Worm (Caenorhabditis elegans) whole organism, young adult: ENCODE results near the gene R08C7.1.
A peak's percentile ranks its signal among the peaks of the same experiment; 100 is the strongest.

ENCODE experiments used
- B0336.3 ChIP-seq: fragments of 200-800 bp; sonication (Bioruptor generic); IDR thresholded peaks from 2 replicates; pipeline ENCODE4 v1.3.6; 2022; ENCODE audit warnings: missing genetic modification characterization, missing compliant biosample characterization
- F37B4.10 ChIP-seq: fragments of 200-800 bp; sonication (Bioruptor generic); IDR thresholded peaks from 2 replicates; pipeline ENCODE4 v1.3.6; 2022; ENCODE audit warnings: missing genetic modification characterization, missing compliant biosample characterization
- F52B5.7 ChIP-seq: sonication (generic microtip); optimal IDR thresholded peaks from 2 replicates; lab custom pipeline; 2016; ENCODE audit warnings: mild to moderate bottlenecking, missing genetic modification characterization, missing compliant biosample characterization
- K11D2.4 ChIP-seq: fragments of 200-800 bp; sonication (Bioruptor generic); IDR thresholded peaks from 2 replicates; pipeline ENCODE4 v1.3.6; 2022; ENCODE audit warnings: missing genetic modification reagents, missing genetic modification characterization, missing compliant biosample characterization
- K12H6.12 ChIP-seq: fragments of 200-800 bp; sonication (Bioruptor generic); optimal IDR thresholded peaks from 2 replicates; lab custom pipeline; 2018; ENCODE audit warnings: mild to moderate bottlenecking, missing genetic modification characterization, missing compliant biosample characterization
- Y67H2A.10 ChIP-seq: fragments of 200-800 bp; sonication (Bioruptor generic); conservative IDR thresholded peaks from 2 replicates; pipeline ENCODE4 v1.3.6; 2022; ENCODE audit warnings: missing genetic modification reagents, missing genetic modification characterization, missing compliant biosample characterization
- Y79H2A.3 ChIP-seq: fragments of 200-800 bp; sonication (Bioruptor generic); conservative IDR thresholded peaks from 2 replicates; pipeline ENCODE4 v1.3.6; 2022; ENCODE audit warnings: missing genetic modification reagents, missing genetic modification characterization, missing compliant biosample characterization
- aptf-3 ChIP-seq: fragments of 200-800 bp; sonication (Bioruptor generic); IDR thresholded peaks from 2 replicates; pipeline ENCODE4 v1.3.6; 2022; ENCODE audit warnings: missing genetic modification characterization, missing compliant biosample characterization
- atf-7 ChIP-seq: sonication (generic microtip); optimal IDR thresholded peaks from 2 replicates; lab custom pipeline; 2017; ENCODE audit warnings: mild to moderate bottlenecking, missing genetic modification characterization, missing compliant biosample characterization
- athp-1 ChIP-seq: sonication (generic microtip); optimal IDR thresholded peaks from 2 replicates; lab custom pipeline; 2017; ENCODE audit warnings: mild to moderate bottlenecking, missing genetic modification characterization, missing compliant biosample characterization
- bed-1 ChIP-seq: fragments of 200-800 bp; sonication (Bioruptor generic); IDR thresholded peaks from 2 replicates; pipeline ENCODE4 v1.3.6; 2022; ENCODE audit warnings: missing genetic modification reagents, missing genetic modification characterization, missing compliant biosample characterization
- cebp-1 ChIP-seq, 2 experiments: fragments of 200-800 bp in 1 of 2; sonication (Bioruptor generic) in 1 of 2; sonication (generic microtip) in 1 of 2; IDR thresholded peaks in 1 of 2; optimal IDR thresholded peaks in 1 of 2; 2 replicates each; pipeline versions ENCODE4 v1.3.6 to Lab custom; 2017 to 2022; ENCODE audit warnings: missing compliant biosample characterization in 2 of 2, missing genetic modification characterization in 2 of 2, mild to moderate bottlenecking in 1 of 2, missing genetic modification reagents in 1 of 2, moderate library complexity in 1 of 2
- ceh-27 ChIP-seq: fragments of 200-800 bp; sonication (Bioruptor generic); optimal IDR thresholded peaks from 2 replicates; lab custom pipeline; 2018; ENCODE audit warnings: mild to moderate bottlenecking, missing genetic modification characterization, moderate library complexity, missing compliant biosample characterization
- ceh-40 ChIP-seq: fragments of 200-800 bp; sonication (Bioruptor generic); IDR thresholded peaks from 2 replicates; pipeline ENCODE4 v1.3.6; 2022; ENCODE audit warnings: missing genetic modification characterization, missing compliant biosample characterization
- chd-7 ChIP-seq: sonication (generic microtip); optimal IDR thresholded peaks from 2 replicates; lab custom pipeline; 2016; ENCODE audit warnings: mild to moderate bottlenecking, missing genetic modification characterization, moderate library complexity, missing compliant biosample characterization
- die-1 ChIP-seq: sonication (generic microtip); optimal IDR thresholded peaks from 2 replicates; lab custom pipeline; 2016; ENCODE audit warnings: missing genotype, mild to moderate bottlenecking, missing genetic modification characterization, missing compliant biosample characterization
- dox-1 ChIP-seq: fragments of 200-800 bp; sonication (Bioruptor generic); IDR thresholded peaks from 2 replicates; pipeline ENCODE4 v1.3.6; 2022; ENCODE audit warnings: missing genetic modification reagents, missing genetic modification characterization, missing compliant biosample characterization
- egrh-3 ChIP-seq: fragments of 200-800 bp; sonication (Bioruptor generic); IDR thresholded peaks from 2 replicates; pipeline ENCODE4 v1.3.6; 2022; ENCODE audit warnings: missing genetic modification reagents, missing genetic modification characterization, missing compliant biosample characterization
- ekl-4 ChIP-seq: fragments of 200-800 bp; sonication (Bioruptor generic); IDR thresholded peaks from 2 replicates; pipeline ENCODE4 v1.3.6; 2022; ENCODE audit warnings: missing genetic modification reagents, missing genetic modification characterization, missing compliant biosample characterization
- fkh-3 ChIP-seq: sonication (generic microtip); optimal IDR thresholded peaks from 2 replicates; lab custom pipeline; 2016; ENCODE audit warnings: mild to moderate bottlenecking, missing genetic modification characterization, missing compliant biosample characterization
- hlh-12 ChIP-seq: sonication (generic microtip); optimal IDR thresholded peaks from 2 replicates; lab custom pipeline; 2016; ENCODE audit warnings: missing genetic modification characterization, missing compliant biosample characterization
- lag-1 ChIP-seq: fragments of 200-800 bp; sonication (Bioruptor generic); IDR thresholded peaks from 2 replicates; pipeline ENCODE4 v1.3.6; 2022; ENCODE audit warnings: missing genetic modification reagents, missing genetic modification characterization, missing compliant biosample characterization
- let-526 ChIP-seq: fragments of 200-800 bp; sonication (Bioruptor generic); IDR thresholded peaks from 2 replicates; pipeline ENCODE4 v1.3.6; 2022; ENCODE audit warnings: missing genetic modification reagents, missing genetic modification characterization, missing compliant biosample characterization
- lin-26 ChIP-seq: fragments of 200-800 bp; sonication (Bioruptor generic); IDR thresholded peaks from 2 replicates; pipeline ENCODE4 v1.3.6; 2022; ENCODE audit warnings: missing genetic modification reagents, missing genetic modification characterization, missing compliant biosample characterization
- lir-1 ChIP-seq: fragments of 200-800 bp; sonication (Bioruptor generic); conservative IDR thresholded peaks from 2 replicates; pipeline ENCODE4 v1.3.6; 2022; ENCODE audit warnings: missing genetic modification reagents, missing genetic modification characterization, missing compliant biosample characterization
- lsl-1 ChIP-seq: fragments of 200-800 bp; sonication (Bioruptor generic); optimal IDR thresholded peaks from 2 replicates; lab custom pipeline; 2018; ENCODE audit warnings: mild to moderate bottlenecking, missing genetic modification characterization, moderate library complexity, missing compliant biosample characterization
- madf-3 ChIP-seq: fragments of 200-800 bp; sonication (Bioruptor generic); IDR thresholded peaks from 2 replicates; pipeline ENCODE4 v1.3.6; 2022; ENCODE audit warnings: missing genetic modification reagents, missing genetic modification characterization, missing compliant biosample characterization
- madf-8 ChIP-seq: fragments of 200-800 bp; sonication (Bioruptor generic); conservative IDR thresholded peaks from 2 replicates; pipeline ENCODE4 v1.3.6; 2022; ENCODE audit warnings: missing genetic modification reagents, missing genetic modification characterization, missing compliant biosample characterization
- mcd-1 ChIP-seq: fragments of 200-800 bp; sonication (Bioruptor generic); IDR thresholded peaks from 2 replicates; pipeline ENCODE4 v1.3.6; 2022; ENCODE audit warnings: missing genetic modification reagents, missing genetic modification characterization, missing compliant biosample characterization
- mel-28 ChIP-seq: sonication (generic microtip); optimal IDR thresholded peaks from 2 replicates; lab custom pipeline; 2016; ENCODE audit warnings: borderline replicate concordance, mild to moderate bottlenecking, missing genetic modification characterization, missing compliant biosample characterization
- mxl-1 ChIP-seq: sonication (generic microtip); optimal IDR thresholded peaks from 2 replicates; lab custom pipeline; 2016; ENCODE audit warnings: missing genetic modification characterization, missing compliant biosample characterization
- nfyb-1 ChIP-seq: fragments of 200-800 bp; sonication (Bioruptor generic); IDR thresholded peaks from 2 replicates; pipeline ENCODE4 v1.3.6; 2022; ENCODE audit warnings: missing genetic modification reagents, missing genetic modification characterization, missing compliant biosample characterization
- pha-4 ChIP-seq: fragments of 150-350 bp; sonication (generic microtip); optimal IDR thresholded peaks from 2 replicates; lab custom pipeline; 2014; ENCODE audit warnings: missing biosample characterization, missing genetic modification reagents, missing genetic modification characterization
- repo-1 ChIP-seq: sonication (generic microtip); optimal IDR thresholded peaks from 2 replicates; lab custom pipeline; 2017; ENCODE audit warnings: mild to moderate bottlenecking, missing genetic modification characterization, missing compliant biosample characterization
- snpc-3.4 ChIP-seq: sonication (generic microtip); optimal IDR thresholded peaks from 2 replicates; lab custom pipeline; 2017; ENCODE audit warnings: missing genetic modification characterization, mild to moderate bottlenecking, missing compliant biosample characterization, antibody characterized with exemption, moderate library complexity, missing genotype, missing genetic modification reagents
- somi-1 ChIP-seq: fragments of 200-800 bp; sonication (Bioruptor generic); optimal IDR thresholded peaks from 2 replicates; lab custom pipeline; 2018; ENCODE audit warnings: mild to moderate bottlenecking, missing genetic modification characterization, missing compliant biosample characterization
- tlf-1 ChIP-seq: fragments of 200-800 bp; sonication (Bioruptor generic); optimal IDR thresholded peaks from 2 replicates; lab custom pipeline; 2018; ENCODE audit warnings: mild to moderate bottlenecking, missing genetic modification characterization, missing compliant biosample characterization
- unc-62 ChIP-seq: fragments of 150-350 bp; optimal IDR thresholded peaks from 2 replicates; lab custom pipeline; 2014; ENCODE audit warnings: missing biosample characterization, missing genetic modification reagents, missing genetic modification characterization
- zfh-2 ChIP-seq: fragments of 200-800 bp; sonication (Bioruptor generic); conservative IDR thresholded peaks from 2 replicates; pipeline ENCODE4 v1.3.6; 2022; ENCODE audit warnings: missing genetic modification reagents, missing genetic modification characterization, missing compliant biosample characterization
- zim-3 ChIP-seq: sonication (generic microtip); optimal IDR thresholded peaks from 2 replicates; lab custom pipeline; 2017; ENCODE audit warnings: mild to moderate bottlenecking, missing genetic modification characterization, moderate library complexity, missing compliant biosample characterization
- ztf-26 ChIP-seq: sonication (generic microtip); optimal IDR thresholded peaks from 2 replicates; lab custom pipeline; 2017; ENCODE audit warnings: missing genetic modification characterization, missing compliant biosample characterization

R08C7.1 gene

ce11 chrIV:4472418-4473173 lies 20.9 kb downstream of the R08C7.1 start (continued):
- no peak for TF ChIP-seq mel-28 (tag; lab: Kevin White, UChicago)
- no peak for TF ChIP-seq ceh-40 (GFP tag; lab: Robert Waterston, UW)
- TF ChIP-seq pha-4 (tag; lab: Kevin White, UChicago), result no peak
- TF ChIP-seq let-526 (GFP tag; lab: Robert Waterston, UW), result peak; percentile 8; the same call in 1 of the 2 replicates
- no peak for TF ChIP-seq zim-3 (tag; lab: Kevin White, UChicago)
- TF ChIP-seq lir-1 (GFP tag; lab: Robert Waterston, UW), result 0 out of 2 replicates have a peak, but pooled peaks have one; percentile 19
- TF ChIP-seq Y67H2A.10 (GFP tag; lab: Robert Waterston, UW), result no peak
- TF ChIP-seq B0336.3 (GFP tag; lab: Robert Waterston, UW), result no peak; the same call in none of the 2 replicates

- TF ChIP-seq atf-7 (tag; lab: Kevin White, UChicago) (peak; percentile 60), snpc-3.4 (tag; lab: Kevin White, UChicago) (no peak), unc-62 (GFP tag; lab: Kevin White, UChicago) (no peak), zfh-2 (GFP tag; lab: Robert Waterston, UW) (peak; percentile 79), egrh-3 (GFP tag; lab: Robert Waterston, UW) (peak; percentile 51; the same call in 1 of the 2 replicates), dox-1 (GFP tag; lab: Robert Waterston, UW) (peak; percentile 51; the same call in 1 of the 2 replicates), B0336.3 (GFP tag; lab: Robert Waterston, UW) (peak; percentile 64), lag-1 (GFP tag; lab: Robert Waterston, UW) (no peak), mcd-1 (GFP tag; lab: Robert Waterston, UW) (0 out of 2 replicates have a peak, but pooled peaks have one; percentile 26), ztf-26 (tag; lab: Kevin White, UChicago) (peak; percentile 50), cebp-1 (GFP tag; IDR thresholded peaks at IDR 0.05; lab: Robert Waterston, UW) (no peak; the same call in 1 of the 2 replicates), cebp-1 (tag; optimal IDR thresholded peaks at IDR 0.05; lab: Kevin White, UChicago) (peak; percentile 66), pha-4 (tag; lab: Kevin White, UChicago) (no peak), aptf-3 (no peak), F52B5.7 (tag; lab: Kevin White, UChicago) (peak; percentile 56), chd-7 (tag; lab: Kevin White, UChicago) (peak; percentile 30), ceh-27 (peak; percentile 1), K12H6.12 (tag; lab: Kevin White, UChicago) (peak; percentile 6), K11D2.4 (peak; percentile 12; the same call in 1 of the 2 replicates), somi-1 (peak; percentile 16), mxl-1 (tag; lab: Kevin White, UChicago) (no peak), nfyb-1 (GFP tag; lab: Robert Waterston, UW) (peak; percentile 37; the same call in 1 of the 2 replicates), bed-1 (no peak), let-526 (GFP tag; lab: Robert Waterston, UW) (no peak), athp-1 (tag; lab: Kevin White, UChicago) (peak; percentile 45), repo-1 (tag; lab: Kevin White, UChicago) (no peak)
- TF ChIP-seq, all 124 proteins: peak for 16
These were observed 22.1 kb downstream of the R08C7.1 start for ce11 chrIV:4473767-4474166.

- TF ChIP-seq nfyb-1 (GFP tag; lab: Robert Waterston, UW) (no peak), tlf-1 (GFP tag; lab: Kevin White, UChicago) (no peak), fkh-3 (tag; lab: Kevin White, UChicago) (no peak), ceh-40 (GFP tag; lab: Robert Waterston, UW) (no peak), hlh-12 (tag; lab: Kevin White, UChicago) (no peak), repo-1 (tag; lab: Kevin White, UChicago) (peak; percentile 23), madf-3 (GFP tag; lab: Robert Waterston, UW) (0 out of 2 replicates have a peak, but pooled peaks have one; percentile 50), F37B4.10 (GFP tag; lab: Robert Waterston, UW) (no peak), Y79H2A.3 (GFP tag; lab: Robert Waterston, UW) (no peak), lsl-1 (GFP tag; lab: Kevin White, UChicago) (no peak), bed-1 (0 out of 2 replicates have a peak, but pooled peaks have one; percentile 10), ekl-4 (GFP tag; lab: Robert Waterston, UW) (peak; percentile 13; the same call in 1 of the 2 replicates), atf-7 (tag; lab: Kevin White, UChicago) (peak; percentile 28), K11D2.4 (0 out of 2 replicates have a peak, but pooled peaks have one; percentile 33), lin-26 (GFP tag; lab: Robert Waterston, UW) (0 out of 2 replicates have a peak, but pooled peaks have one; percentile 54), die-1 (no peak), madf-8 (GFP tag; lab: Robert Waterston, UW) (no peak)
These were observed 23.8 kb downstream of the R08C7.1 start for ce11 chrIV:4475362-4476086.
